Worm (Caenorhabditis elegans) whole organism, L3 larva: ENCODE measurements around the gene zmp-1.

ENCODE experiments used
- R02D3.7 ChIP-seq: fragments of 150-350 bp; optimal IDR thresholded peaks from 2 replicates; lab custom pipeline; 2014; ENCODE audit warnings: missing biosample characterization, missing genetic modification characterization
- ama-1 ChIP-seq: fragments of 150-350 bp; optimal IDR thresholded peaks from 2 replicates; lab custom pipeline; 2018
- ceh-28 ChIP-seq: fragments of 150-350 bp; optimal IDR thresholded peaks from 2 replicates; lab custom pipeline; 2014; ENCODE audit warnings: missing biosample characterization, missing genetic modification reagents, missing genetic modification characterization
- ceh-82 ChIP-seq: fragments of 150-350 bp; optimal IDR thresholded peaks from 2 replicates; lab custom pipeline; 2014; ENCODE audit warnings: missing biosample characterization, missing genetic modification characterization
- daf-12 ChIP-seq: fragments of 150-350 bp; optimal IDR thresholded peaks from 2 replicates; lab custom pipeline; 2014; ENCODE audit warnings: missing biosample characterization, missing genetic modification reagents, missing genetic modification characterization
- egl-5 ChIP-seq: fragments of 150-350 bp; optimal IDR thresholded peaks from 2 replicates; lab custom pipeline; 2017; ENCODE audit warnings: missing biosample characterization, missing genetic modification reagents, missing genetic modification characterization, inconsistent platforms
- elt-2 ChIP-seq: sonication (generic microtip); optimal IDR thresholded peaks from 2 replicates; lab custom pipeline; 2016; ENCODE audit warnings: missing genetic modification reagents, mild to moderate bottlenecking, missing genetic modification characterization, missing compliant biosample characterization
- fkh-10 ChIP-seq: sonication (generic microtip); optimal IDR thresholded peaks from 2 replicates; lab custom pipeline; 2017; ENCODE audit warnings: missing biosample characterization, missing genetic modification reagents, missing genetic modification characterization
- fkh-2 ChIP-seq: fragments of 150-350 bp; optimal IDR thresholded peaks from 2 replicates; lab custom pipeline; 2014; ENCODE audit warnings: missing biosample characterization, missing genetic modification reagents, missing genetic modification characterization
- fos-1 ChIP-seq: fragments of 150-350 bp; optimal IDR thresholded peaks from 2 replicates; lab custom pipeline; 2014; ENCODE audit warnings: missing biosample characterization, missing genetic modification characterization
- hmg-11 ChIP-seq: sonication (generic microtip); optimal IDR thresholded peaks from 2 replicates; lab custom pipeline; 2016; ENCODE audit warnings: missing genetic modification characterization, missing compliant biosample characterization
- jun-1 ChIP-seq: fragments of 150-350 bp; optimal IDR thresholded peaks from 2 replicates; lab custom pipeline; 2014; ENCODE audit warnings: missing biosample characterization, missing genetic modification reagents, missing genetic modification characterization
- lin-15B ChIP-seq: fragments of 150-350 bp; optimal IDR thresholded peaks from 2 replicates; lab custom pipeline; 2014; ENCODE audit warnings: missing biosample characterization, missing genetic modification characterization
- lin-39 ChIP-seq: fragments of 150-350 bp; optimal IDR thresholded peaks from 2 replicates; lab custom pipeline; 2018; ENCODE audit warnings: missing biosample characterization, missing genetic modification reagents, missing genetic modification characterization
- lsy-12 ChIP-seq: sonication (generic microtip); optimal IDR thresholded peaks from 2 replicates; lab custom pipeline; 2016; ENCODE audit warnings: mild to moderate bottlenecking, missing genetic modification characterization, missing compliant biosample characterization
- mdl-1 ChIP-seq: fragments of 150-350 bp; optimal IDR thresholded peaks from 2 replicates; lab custom pipeline; 2014; ENCODE audit warnings: missing biosample characterization, missing genetic modification characterization
- mml-1 ChIP-seq: fragments of 150-350 bp; sonication (generic microtip); optimal IDR thresholded peaks from 3 replicates; lab custom pipeline; 2014; ENCODE audit warnings: missing biosample characterization, missing genetic modification characterization
- nfya-1 ChIP-seq: sonication (generic microtip); optimal IDR thresholded peaks from 2 replicates; lab custom pipeline; 2017; ENCODE audit warnings: missing genetic modification characterization, mild to moderate bottlenecking, missing compliant biosample characterization, antibody characterized with exemption, moderate library complexity; ENCODE audit not compliant: insufficient read depth
- nhr-11 ChIP-seq: fragments of 150-350 bp; optimal IDR thresholded peaks from 2 replicates; lab custom pipeline; 2014; ENCODE audit warnings: missing biosample characterization, missing genetic modification characterization
- nhr-12 ChIP-seq: fragments of 150-350 bp; optimal IDR thresholded peaks from 2 replicates; lab custom pipeline; 2014; ENCODE audit warnings: missing biosample characterization, missing genetic modification characterization
- nhr-23 ChIP-seq: fragments of 150-350 bp; optimal IDR thresholded peaks from 2 replicates; lab custom pipeline; 2014; ENCODE audit warnings: missing biosample characterization, missing genetic modification reagents, missing genetic modification characterization
- nhr-28 ChIP-seq: fragments of 150-350 bp; optimal IDR thresholded peaks from 2 replicates; lab custom pipeline; 2014; ENCODE audit warnings: missing biosample characterization, missing genetic modification characterization
- nhr-67 ChIP-seq: fragments of 150-350 bp; optimal IDR thresholded peaks from 2 replicates; lab custom pipeline; 2014; ENCODE audit warnings: missing biosample characterization, missing genetic modification characterization
- nhr-76 ChIP-seq: fragments of 150-350 bp; sonication (generic microtip); optimal IDR thresholded peaks from 5 replicates; lab custom pipeline; 2014; ENCODE audit warnings: missing biosample characterization, missing genetic modification characterization
- nhr-77 ChIP-seq: fragments of 150-350 bp; optimal IDR thresholded peaks from 2 replicates; lab custom pipeline; 2014; ENCODE audit warnings: missing biosample characterization, missing genetic modification characterization
- pha-4 ChIP-seq: fragments of 150-350 bp; optimal IDR thresholded peaks from 2 replicates; lab custom pipeline; 2014; ENCODE audit warnings: missing biosample characterization, missing genetic modification reagents, missing genetic modification characterization
- pqm-1 ChIP-seq: fragments of 150-350 bp; optimal IDR thresholded peaks from 2 replicates; lab custom pipeline; 2017; ENCODE audit warnings: missing biosample characterization, missing genetic modification characterization, inconsistent platforms
- sea-2 ChIP-seq: fragments of 150-350 bp; sonication (generic microtip); optimal IDR thresholded peaks from 4 replicates; lab custom pipeline; 2014; ENCODE audit warnings: missing biosample characterization, missing genetic modification reagents, missing genetic modification characterization
- skn-1 ChIP-seq: fragments of 150-350 bp; optimal IDR thresholded peaks from 2 replicates; lab custom pipeline; 2014; ENCODE audit warnings: missing biosample characterization, missing genetic modification characterization
- snpc-4 ChIP-seq: fragments of 150-350 bp; optimal IDR thresholded peaks from 2 replicates; lab custom pipeline; 2014; ENCODE audit warnings: missing biosample characterization, missing genetic modification characterization
- tbx-2 ChIP-seq: sonication (generic microtip); optimal IDR thresholded peaks from 2 replicates; lab custom pipeline; 2016; ENCODE audit warnings: mild to moderate bottlenecking, missing genetic modification characterization, missing compliant biosample characterization
- unc-39 ChIP-seq: sonication (generic microtip); optimal IDR thresholded peaks from 4 replicates; lab custom pipeline; 2017; ENCODE audit warnings: missing biosample characterization, missing genetic modification characterization
- zag-1 ChIP-seq: fragments of 150-350 bp; optimal IDR thresholded peaks from 2 replicates; lab custom pipeline; 2014; ENCODE audit warnings: missing biosample characterization, missing genetic modification characterization
- ztf-11 ChIP-seq: fragments of 150-350 bp; optimal IDR thresholded peaks from 2 replicates; lab custom pipeline; 2014; ENCODE audit warnings: missing biosample characterization, missing genetic modification characterization
- ztf-4 ChIP-seq: fragments of 150-350 bp; optimal IDR thresholded peaks from 2 replicates; lab custom pipeline; 2014; ENCODE audit warnings: missing biosample characterization, missing genetic modification characterization

Gene zmp-1

ce11 chrIII:5906059-5906458 lies 26.7 kb downstream of the zmp-1 start, which contains the start of gene dpff-1:
Gene dpff-1 (minus strand): TSS chrIII:5906346.
- no peak for TF ChIP-seq nhr-76 (tag; lab: Kevin White, UChicago)
- no peak for TF ChIP-seq egl-5 (tag; lab: Kevin White, UChicago)
- peak; percentile 13 for TF ChIP-seq pha-4 (tag; lab: Kevin White, UChicago)
- no peak for TF ChIP-seq R02D3.7
- TF ChIP-seq skn-1 (tag; lab: Kevin White, UChicago) = no peak
- no peak for TF ChIP-seq zag-1 (tag; lab: Kevin White, UChicago)
- no peak for TF ChIP-seq ztf-4 (tag; lab: Kevin White, UChicago)
- TF ChIP-seq mdl-1 = no peak
- TF ChIP-seq nhr-67 (tag; lab: Kevin White, UChicago) = no peak
- no peak for TF ChIP-seq fkh-10 (GFP tag; lab: Kevin White, UChicago)
- peak; percentile 52 for TF ChIP-seq nfya-1 (tag; lab: Kevin White, UChicago)
- peak; percentile 54 for TF ChIP-seq ceh-28 (tag; lab: Kevin White, UChicago)
- TF ChIP-seq ztf-11 = no peak
- no peak for TF ChIP-seq lin-39 (tag; lab: Kevin White, UChicago)
- no peak for TF ChIP-seq fkh-2 (tag; lab: Kevin White, UChicago)
- peak; percentile 10 for TF ChIP-seq nhr-23 (tag; lab: Kevin White, UChicago)
- TF ChIP-seq hmg-11 (tag; lab: Kevin White, UChicago) = peak; percentile 61
- TF ChIP-seq nhr-11 (tag; lab: Kevin White, UChicago) = no peak
- no peak for TF ChIP-seq unc-39 (tag; lab: Kevin White, UChicago)
- TF ChIP-seq mml-1 (tag; lab: Kevin White, UChicago) = no peak

ce11 chrIII:5902558-5902957 lies 30.2 kb downstream of the zmp-1 start:
- TF ChIP-seq R02D3.7 (no peak), nhr-77 (tag; lab: Kevin White, UChicago) (no peak), jun-1 (tag; lab: Kevin White, UChicago) (no peak), snpc-4 (tag; lab: Kevin White, UChicago) (no peak), ama-1 (lab: Kevin White, UChicago) (no peak), ceh-82 (tag; lab: Kevin White, UChicago) (no peak), hmg-11 (tag; lab: Kevin White, UChicago) (no peak), nfya-1 (tag; lab: Kevin White, UChicago) (no peak), daf-12 (tag; lab: Kevin White, UChicago) (no peak), nhr-23 (tag; lab: Kevin White, UChicago) (no peak), pha-4 (tag; lab: Kevin White, UChicago) (no peak), fkh-10 (GFP tag; lab: Kevin White, UChicago) (no peak)

- TF ChIP-seq pqm-1 (peak; percentile 23), hmg-11 (tag; lab: Kevin White, UChicago) (peak; percentile 4), lsy-12 (tag; lab: Kevin White, UChicago) (no peak), pha-4 (tag; lab: Kevin White, UChicago) (peak; percentile 50), elt-2 (tag; lab: Kevin White, UChicago) (peak; percentile 26), sea-2 (no peak)
Observed at ce11 chrIII:5900709-5901108, 32.0 kb downstream of the zmp-1 start.

ce11 chrIII:5898631-5899030 lies 34.1 kb downstream of the zmp-1 start:
- TF ChIP-seq tbx-2 (no peak), nhr-28 (tag; lab: Kevin White, UChicago) (no peak), lin-15B (tag; lab: Kevin White, UChicago) (no peak), R02D3.7 (no peak), nhr-12 (no peak), mdl-1 (no peak), daf-12 (tag; lab: Kevin White, UChicago) (no peak), ama-1 (lab: Kevin White, UChicago) (no peak), fos-1 (tag; lab: Kevin White, UChicago) (no peak), fkh-10 (GFP tag; lab: Kevin White, UChicago) (no peak), lin-39 (tag; lab: Kevin White, UChicago) (no peak), ceh-28 (tag; lab: Kevin White, UChicago) (no peak), egl-5 (tag; lab: Kevin White, UChicago) (no peak), nfya-1 (tag; lab: Kevin White, UChicago) (no peak)
